Worm (Caenorhabditis elegans) whole organism, late embryonic: ENCODE results near the gene str-27.

Source experiments
- C38D4.7 ChIP-seq: fragments of 200-800 bp; sonication (Bioruptor generic); optimal IDR thresholded peaks from 2 replicates; lab custom pipeline; 2018; ENCODE audit warnings: mild to moderate bottlenecking, missing genetic modification characterization, moderate library complexity, missing compliant biosample characterization
- F13H6.1 ChIP-seq: sonication (generic microtip); optimal IDR thresholded peaks from 2 replicates; lab custom pipeline; 2016; ENCODE audit warnings: missing genetic modification characterization, missing compliant biosample characterization
- Y22D7AL.16 ChIP-seq: sonication (generic microtip); optimal IDR thresholded peaks from 2 replicates; lab custom pipeline; 2016; ENCODE audit warnings: missing genetic modification characterization, missing compliant biosample characterization
- ama-1 ChIP-seq: fragments of 150-350 bp; optimal IDR thresholded peaks from 2 replicates; lab custom pipeline; 2014
- ceh-14 ChIP-seq: sonication (generic microtip); optimal IDR thresholded peaks from 2 replicates; lab custom pipeline; 2016; ENCODE audit warnings: missing genotype, missing genetic modification characterization, missing compliant biosample characterization
- ceh-18 ChIP-seq: sonication (generic microtip); optimal IDR thresholded peaks from 2 replicates; lab custom pipeline; 2016; ENCODE audit warnings: missing genetic modification characterization, missing compliant biosample characterization
- ceh-24 ChIP-seq: sonication (generic microtip); optimal IDR thresholded peaks from 2 replicates; lab custom pipeline; 2016; ENCODE audit warnings: mild to moderate bottlenecking, missing genetic modification characterization, missing compliant biosample characterization
- ceh-30 ChIP-seq: fragments of 150-350 bp; optimal IDR thresholded peaks from 2 replicates; lab custom pipeline; 2014; ENCODE audit warnings: missing biosample characterization, missing genetic modification characterization
- ceh-34 ChIP-seq: sonication (generic microtip); optimal IDR thresholded peaks from 2 replicates; lab custom pipeline; 2016; ENCODE audit warnings: mild to moderate bottlenecking, missing genetic modification characterization, missing compliant biosample characterization
- ceh-45 ChIP-seq: fragments of 200-800 bp; sonication (Bioruptor generic); IDR thresholded peaks from 2 replicates; pipeline ENCODE4 v1.3.6; 2022; ENCODE audit warnings: missing genetic modification reagents, missing genetic modification characterization, missing compliant biosample characterization
- ceh-6 ChIP-seq: fragments of 200-800 bp; sonication (Bioruptor generic); optimal IDR thresholded peaks from 2 replicates; lab custom pipeline; 2018; ENCODE audit warnings: mild to moderate bottlenecking, missing genetic modification characterization, missing compliant biosample characterization
- dmd-4 ChIP-seq: sonication (generic microtip); optimal IDR thresholded peaks from 2 replicates; lab custom pipeline; 2016; ENCODE audit warnings: borderline replicate concordance, missing genetic modification characterization, missing compliant biosample characterization
- dve-1 ChIP-seq: sonication (generic microtip); optimal IDR thresholded peaks from 2 replicates; lab custom pipeline; 2017; ENCODE audit warnings: antibody characterized with exemption, mild to moderate bottlenecking, missing genetic modification characterization, missing compliant biosample characterization
- elt-2 ChIP-seq: sonication (generic microtip); optimal IDR thresholded peaks from 2 replicates; lab custom pipeline; 2016; ENCODE audit warnings: missing genetic modification reagents, missing genetic modification characterization, missing compliant biosample characterization
- ets-4 ChIP-seq: sonication (generic microtip); optimal IDR thresholded peaks from 2 replicates; lab custom pipeline; 2016; ENCODE audit warnings: missing genetic modification characterization, missing compliant biosample characterization
- fkh-10 ChIP-seq: fragments of 150-350 bp; optimal IDR thresholded peaks from 2 replicates; lab custom pipeline; 2014; ENCODE audit warnings: missing biosample characterization, missing genetic modification reagents, missing genetic modification characterization
- fkh-6 ChIP-seq: sonication (generic microtip); optimal IDR thresholded peaks from 2 replicates; lab custom pipeline; 2016; ENCODE audit warnings: missing genetic modification characterization, missing compliant biosample characterization
- hlh-13 ChIP-seq: fragments of 200-800 bp; sonication (Bioruptor generic); optimal IDR thresholded peaks from 2 replicates; lab custom pipeline; 2018; ENCODE audit warnings: mild to moderate bottlenecking, missing genetic modification characterization, missing compliant biosample characterization
- hlh-30 ChIP-seq: sonication (generic microtip); optimal IDR thresholded peaks from 2 replicates; lab custom pipeline; 2017; ENCODE audit warnings: antibody characterized with exemption, missing genetic modification characterization, missing compliant biosample characterization; ENCODE audit not compliant: insufficient read depth
- hlh-6 ChIP-seq: sonication (generic microtip); optimal IDR thresholded peaks from 2 replicates; lab custom pipeline; 2016; ENCODE audit warnings: missing genotype, missing genetic modification characterization, missing compliant biosample characterization
- hlh-8 ChIP-seq: sonication (generic microtip); optimal IDR thresholded peaks from 2 replicates; lab custom pipeline; 2016; ENCODE audit warnings: missing genotype, missing genetic modification characterization, missing compliant biosample characterization
- madf-2 ChIP-seq: sonication (generic microtip); optimal IDR thresholded peaks from 2 replicates; lab custom pipeline; 2017; ENCODE audit warnings: missing genetic modification characterization, missing compliant biosample characterization
- mec-3 ChIP-seq: sonication (generic microtip); optimal IDR thresholded peaks from 2 replicates; lab custom pipeline; 2016; ENCODE audit warnings: borderline replicate concordance, missing genetic modification characterization, missing compliant biosample characterization
- nfya-1 ChIP-seq: sonication (generic microtip); optimal IDR thresholded peaks from 2 replicates; lab custom pipeline; 2017; ENCODE audit warnings: missing genetic modification characterization, mild to moderate bottlenecking, missing compliant biosample characterization, antibody characterized with exemption, moderate library complexity
- nhr-11 ChIP-seq: fragments of 150-350 bp; optimal IDR thresholded peaks from 2 replicates; lab custom pipeline; 2014; ENCODE audit warnings: missing biosample characterization, missing genetic modification characterization
- npax-4 ChIP-seq: sonication (generic microtip); optimal IDR thresholded peaks from 2 replicates; lab custom pipeline; 2016; ENCODE audit warnings: missing genetic modification characterization, missing compliant biosample characterization
- pag-3 ChIP-seq: sonication (generic microtip); optimal IDR thresholded peaks from 2 replicates; lab custom pipeline; 2016; ENCODE audit warnings: missing compliant biosample characterization, missing genetic modification characterization, borderline replicate concordance
- pha-2 ChIP-seq: sonication (generic microtip); optimal IDR thresholded peaks from 2 replicates; lab custom pipeline; 2017; ENCODE audit warnings: mild to moderate bottlenecking, missing genetic modification characterization, missing compliant biosample characterization
- pha-4 ChIP-seq: fragments of 150-350 bp; optimal IDR thresholded peaks from 2 replicates; lab custom pipeline; 2018; ENCODE audit warnings: missing biosample characterization, missing genetic modification reagents, missing genetic modification characterization
- pros-1 ChIP-seq: fragments of 150-350 bp; optimal IDR thresholded peaks from 2 replicates; lab custom pipeline; 2014; ENCODE audit warnings: missing biosample characterization, missing genetic modification reagents, missing genetic modification characterization
- ref-2 ChIP-seq: sonication (generic microtip); optimal IDR thresholded peaks from 2 replicates; lab custom pipeline; 2016; ENCODE audit warnings: missing genetic modification characterization, missing compliant biosample characterization
- rnt-1 ChIP-seq: sonication (generic microtip); optimal IDR thresholded peaks from 2 replicates; lab custom pipeline; 2016; ENCODE audit warnings: missing genetic modification characterization, missing compliant biosample characterization
- sdc-2 ChIP-seq: sonication (generic microtip); optimal IDR thresholded peaks from 2 replicates; lab custom pipeline; 2016; ENCODE audit warnings: missing genotype, missing genetic modification characterization, missing compliant biosample characterization
- sox-2 ChIP-seq: fragments of 200-800 bp; sonication (Bioruptor generic); IDR thresholded peaks from 2 replicates; pipeline ENCODE4 v1.3.6; 2022; ENCODE audit warnings: missing genetic modification reagents, missing genetic modification characterization, missing compliant biosample characterization
- syd-9 ChIP-seq: sonication (generic microtip); optimal IDR thresholded peaks from 2 replicates; lab custom pipeline; 2016; ENCODE audit warnings: mild to moderate bottlenecking, missing genetic modification characterization, moderate library complexity, missing compliant biosample characterization
- ttx-3 ChIP-seq: sonication (generic microtip); optimal IDR thresholded peaks from 2 replicates; lab custom pipeline; 2016; ENCODE audit warnings: missing genetic modification reagents, missing genetic modification characterization, missing compliant biosample characterization
- unc-3 ChIP-seq, 2 experiments: fragments of 200-800 bp in 1 of 2; sonication (Bioruptor generic) in 1 of 2; sonication (generic microtip) in 1 of 2; conservative IDR thresholded peaks in 1 of 2; optimal IDR thresholded peaks in 1 of 2; 2 replicates each; pipeline versions ENCODE4 v1.3.6 to Lab custom; 2016 to 2022; ENCODE audit warnings: missing compliant biosample characterization in 2 of 2, missing genetic modification characterization in 2 of 2, missing genetic modification reagents in 1 of 2
- unc-55 ChIP-seq: sonication (generic microtip); optimal IDR thresholded peaks from 2 replicates; lab custom pipeline; 2017; ENCODE audit warnings: missing biosample characterization, missing genetic modification reagents, missing genetic modification characterization
- unc-86 ChIP-seq: sonication (generic microtip); optimal IDR thresholded peaks from 2 replicates; lab custom pipeline; 2016; ENCODE audit warnings: missing genetic modification characterization, missing compliant biosample characterization
- zip-5 ChIP-seq: sonication (generic microtip); optimal IDR thresholded peaks from 2 replicates; lab custom pipeline; 2016; ENCODE audit warnings: missing genetic modification characterization, missing compliant biosample characterization
- ztf-16 ChIP-seq: sonication (generic microtip); optimal IDR thresholded peaks from 2 replicates; lab custom pipeline; 2017; ENCODE audit warnings: missing genetic modification characterization, missing compliant biosample characterization

str-27 gene

ce11 chrV:15766122-15766594, 30.5 kb upstream of the str-27 start, which contains the start of the genes haf-3 and F57A10.2 (continued):
- TF ChIP-seq hlh-13 (GFP tag; lab: Kevin White, UChicago) = no peak
- TF ChIP-seq fkh-6 = no peak
- peak; percentile 54 for TF ChIP-seq elt-2 (tag; lab: Kevin White, UChicago)
- peak; percentile 4 for TF ChIP-seq ceh-34 (tag; lab: Kevin White, UChicago)
- TF ChIP-seq ceh-14 (tag; lab: Kevin White, UChicago) = no peak
- TF ChIP-seq dmd-4 (tag; lab: Kevin White, UChicago) = no peak
- no peak for TF ChIP-seq ref-2 (tag; lab: Kevin White, UChicago)
- TF ChIP-seq nhr-11 (tag; lab: Kevin White, UChicago) = no peak
- TF ChIP-seq nfya-1 (tag; lab: Kevin White, UChicago) = peak; percentile 77
- TF ChIP-seq dve-1 (tag; lab: Kevin White, UChicago) = peak; percentile 52
- TF ChIP-seq ceh-6 (GFP tag; lab: Kevin White, UChicago) = no peak
- no peak for TF ChIP-seq pha-2 (tag; lab: Kevin White, UChicago)
- TF ChIP-seq hlh-8 (tag; lab: Kevin White, UChicago) = no peak
- no peak for TF ChIP-seq sox-2 (GFP tag; lab: Robert Waterston, UW)
- peak; percentile 84 for TF ChIP-seq ceh-30
- no peak for TF ChIP-seq ama-1
- peak; percentile 10 for TF ChIP-seq ztf-16 (tag; lab: Kevin White, UChicago)
- TF ChIP-seq ets-4 (tag; lab: Kevin White, UChicago) = peak; percentile 1
- no peak for TF ChIP-seq unc-3 (GFP tag; conservative IDR thresholded peaks at IDR 0.05; lab: Robert Waterston, UW)
- peak; percentile 13 for TF ChIP-seq unc-3 (tag; optimal IDR thresholded peaks at IDR 0.05; lab: Kevin White, UChicago)
- peak; percentile 2 for TF ChIP-seq ttx-3 (tag; lab: Kevin White, UChicago)
- peak; percentile 32 for TF ChIP-seq ceh-18
- TF ChIP-seq hlh-30 = peak; percentile 7
- TF ChIP-seq ceh-45 (GFP tag; lab: Robert Waterston, UW) = no peak
- no peak for TF ChIP-seq npax-4 (tag; lab: Kevin White, UChicago)
- peak; percentile 46 for TF ChIP-seq unc-86 (tag; lab: Kevin White, UChicago)
- no peak for TF ChIP-seq hlh-6 (tag; lab: Kevin White, UChicago)
- TF ChIP-seq Y22D7AL.16 = no peak
- no peak for TF ChIP-seq mec-3
- no peak for TF ChIP-seq pag-3 (tag; lab: Kevin White, UChicago)
- no peak for TF ChIP-seq fkh-10 (GFP tag; lab: Kevin White, UChicago)
- TF ChIP-seq pros-1 (tag; lab: Kevin White, UChicago) = no peak

DNA sequence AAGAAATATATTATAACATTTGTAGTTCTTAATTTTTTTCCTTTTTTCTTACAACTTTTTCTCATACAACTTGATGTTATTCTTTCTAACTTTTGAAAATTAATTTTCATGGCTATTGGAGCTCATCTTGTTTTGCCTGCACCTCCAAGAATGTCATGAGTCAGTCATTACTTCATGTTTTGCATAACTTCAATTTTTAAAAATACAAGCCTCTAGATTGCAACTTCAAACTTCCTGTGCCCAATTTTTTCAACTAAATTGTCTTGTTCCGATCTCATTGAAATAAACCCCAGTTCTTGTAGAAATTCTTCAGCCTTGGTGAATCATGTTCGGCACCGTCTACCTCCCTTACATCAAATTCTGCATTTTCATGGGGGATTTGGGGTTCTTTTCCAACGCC, 22.8 kb upstream of the str-27 start, which contains the start of gene str-9:
str-9 (plus strand) TSS at position 301 of the 400 bp plus-strand sequence.
- no peak for TF ChIP-seq hlh-30
- no peak for TF ChIP-seq pha-4 (tag; lab: Kevin White, UChicago)
- TF ChIP-seq sox-2 (GFP tag; lab: Robert Waterston, UW) = no peak
- TF ChIP-seq ztf-16 (tag; lab: Kevin White, UChicago) = no peak
- TF ChIP-seq rnt-1 (tag; lab: Kevin White, UChicago) = no peak
- no peak for TF ChIP-seq pros-1 (tag; lab: Kevin White, UChicago)
- TF ChIP-seq F13H6.1 (tag; lab: Kevin White, UChicago) = no peak
- no peak for TF ChIP-seq ceh-24 (tag; lab: Kevin White, UChicago)
- TF ChIP-seq zip-5 (tag; lab: Kevin White, UChicago) = no peak
- TF ChIP-seq syd-9 (tag; lab: Kevin White, UChicago) = no peak
- no peak for TF ChIP-seq nhr-11 (tag; lab: Kevin White, UChicago)
- TF ChIP-seq madf-2 = no peak
- no peak for TF ChIP-seq unc-55
- TF ChIP-seq ama-1 = no peak
- TF ChIP-seq ceh-34 (tag; lab: Kevin White, UChicago) = no peak
- TF ChIP-seq dmd-4 (tag; lab: Kevin White, UChicago) = no peak
- TF ChIP-seq dve-1 (tag; lab: Kevin White, UChicago) = no peak
- no peak for TF ChIP-seq sdc-2
- no peak for TF ChIP-seq C38D4.7 (GFP tag; lab: Kevin White, UChicago)
- TF ChIP-seq ttx-3 (tag; lab: Kevin White, UChicago) = no peak
